Worm (Caenorhabditis elegans) whole organism, midembryonic: ENCODE results near the gene F35H8.2.

ENCODE experiments used
- T22C8.4 ChIP-seq: fragments of 200-800 bp; sonication (Bioruptor generic); IDR thresholded peaks from 2 replicates; pipeline ENCODE4 v1.3.6; 2022; ENCODE audit warnings: missing genetic modification characterization, missing compliant biosample characterization
- cog-1 ChIP-seq: sonication (generic microtip); optimal IDR thresholded peaks from 2 replicates; lab custom pipeline; 2016; ENCODE audit warnings: missing genetic modification characterization, missing compliant biosample characterization
- flt-1 ChIP-seq: fragments of 200-800 bp; sonication (Bioruptor generic); IDR thresholded peaks from 2 replicates; pipeline ENCODE4 v1.3.6; 2022; ENCODE audit warnings: missing genetic modification characterization, missing compliant biosample characterization
- klf-2 ChIP-seq: fragments of 200-800 bp; sonication (Bioruptor generic); conservative IDR thresholded peaks from 2 replicates; pipeline ENCODE4 v1.3.6; 2022; ENCODE audit warnings: missing genetic modification reagents, missing genetic modification characterization, missing compliant biosample characterization
- med-1 ChIP-seq: sonication (generic microtip); optimal IDR thresholded peaks from 2 replicates; lab custom pipeline; 2017; ENCODE audit warnings: missing genetic modification characterization, mild to moderate bottlenecking, missing compliant biosample characterization, antibody characterized with exemption, missing genetic modification reagents; ENCODE audit not compliant: insufficient read depth
- ref-1 ChIP-seq: fragments of 200-800 bp; sonication (Bioruptor generic); conservative IDR thresholded peaks from 2 replicates; pipeline ENCODE4 v1.3.6; 2022; ENCODE audit warnings: missing genetic modification reagents, missing genetic modification characterization, missing compliant biosample characterization
- tab-1 ChIP-seq: fragments of 200-800 bp; sonication (Bioruptor generic); IDR thresholded peaks from 2 replicates; pipeline ENCODE4 v1.3.6; 2022; ENCODE audit warnings: missing genetic modification characterization, missing compliant biosample characterization
- ztf-23 ChIP-seq: fragments of 200-800 bp; sonication (Bioruptor generic); IDR thresholded peaks from 2 replicates; pipeline ENCODE4 v1.3.6; 2022; ENCODE audit warnings: missing genetic modification reagents, missing genetic modification characterization, missing compliant biosample characterization
- ztf-29 ChIP-seq: fragments of 200-800 bp; sonication (Bioruptor generic); IDR thresholded peaks from 2 replicates; pipeline ENCODE4 v1.3.6; 2022; ENCODE audit warnings: missing genetic modification reagents, missing genetic modification characterization, missing compliant biosample characterization

F35H8.2 gene

DNA sequence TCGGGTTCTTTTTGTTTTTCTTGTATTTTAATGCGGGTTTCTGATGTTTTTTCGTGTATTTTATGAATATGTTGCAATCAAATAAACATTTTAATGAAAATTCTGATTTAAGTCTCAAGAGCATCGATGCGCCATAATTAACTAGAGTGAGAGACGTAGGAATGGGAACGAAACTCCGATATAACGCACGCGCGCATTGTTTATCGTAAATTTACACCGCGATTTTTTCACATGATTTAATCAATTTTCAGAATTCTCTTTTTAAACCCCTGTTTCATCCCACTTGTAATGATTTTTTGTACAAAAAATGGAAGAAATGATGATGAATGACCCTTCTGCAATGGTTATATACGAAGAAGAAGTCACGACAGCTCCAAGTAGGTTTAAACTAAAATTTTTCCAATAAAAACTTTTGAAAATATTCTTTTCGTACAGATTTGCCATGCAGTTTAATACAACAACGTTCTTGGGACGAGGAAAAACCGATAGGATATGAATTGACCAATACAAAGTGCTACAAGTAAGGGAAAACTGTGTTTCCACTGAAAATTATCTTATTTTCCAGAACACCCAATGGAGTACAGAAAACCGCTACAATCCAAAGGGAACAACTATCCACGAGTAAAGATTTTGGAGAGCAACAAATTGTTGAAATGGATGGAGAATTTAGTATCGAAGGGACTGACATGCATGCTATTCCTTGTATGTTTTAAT is 2.3 kb downstream of the F35H8.2 start, which contains the start of gene zfp-2:
Gene zfp-2, plus strand, starts transcription at position 214 of the 714 bp plus-strand sequence.
- no peak for TF ChIP-seq klf-2 (GFP tag; lab: Robert Waterston, UW)
- no peak for TF ChIP-seq tab-1 (GFP tag; lab: Robert Waterston, UW)
- no peak for TF ChIP-seq T22C8.4
- no peak for TF ChIP-seq med-1 (GFP tag; lab: Kevin White, UChicago)
- no peak for TF ChIP-seq flt-1 (GFP tag; lab: Robert Waterston, UW)
- no peak for TF ChIP-seq ref-1 (GFP tag; lab: Robert Waterston, UW)
- no peak for TF ChIP-seq ztf-23 (GFP tag; lab: Robert Waterston, UW)
- TF ChIP-seq cog-1 (tag; lab: Kevin White, UChicago) = no peak

DNA sequence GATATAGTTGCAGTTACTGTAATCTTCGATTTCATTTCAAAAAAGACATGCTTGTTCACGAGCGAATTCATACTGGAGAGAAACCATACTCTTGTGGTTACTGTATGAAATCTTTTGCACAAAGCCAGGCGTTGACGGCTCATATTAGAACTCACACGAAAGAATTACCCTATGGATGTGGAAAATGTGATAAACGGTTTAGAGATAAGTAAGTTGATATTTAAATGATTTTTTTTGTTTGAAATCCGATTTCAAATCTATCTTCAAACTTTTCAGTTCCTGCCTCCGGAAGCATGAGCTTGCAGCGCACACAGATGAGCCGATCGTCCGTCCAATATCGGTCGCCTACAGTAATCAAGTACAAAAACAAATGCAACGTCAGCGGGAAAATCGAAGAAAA is 3.6 kb downstream of the F35H8.2 start:
- no peak for TF ChIP-seq ztf-23 (GFP tag; lab: Robert Waterston, UW)
- TF ChIP-seq ztf-29 (GFP tag; lab: Robert Waterston, UW) = no peak
- no peak for TF ChIP-seq klf-2 (GFP tag; lab: Robert Waterston, UW)
- no peak for TF ChIP-seq T22C8.4
- TF ChIP-seq cog-1 (tag; lab: Kevin White, UChicago) = no peak
- no peak for TF ChIP-seq ref-1 (GFP tag; lab: Robert Waterston, UW)
- no peak for TF ChIP-seq med-1 (GFP tag; lab: Kevin White, UChicago)
- no peak for TF ChIP-seq flt-1 (GFP tag; lab: Robert Waterston, UW)
- no peak for TF ChIP-seq tab-1 (GFP tag; lab: Robert Waterston, UW)

DNA sequence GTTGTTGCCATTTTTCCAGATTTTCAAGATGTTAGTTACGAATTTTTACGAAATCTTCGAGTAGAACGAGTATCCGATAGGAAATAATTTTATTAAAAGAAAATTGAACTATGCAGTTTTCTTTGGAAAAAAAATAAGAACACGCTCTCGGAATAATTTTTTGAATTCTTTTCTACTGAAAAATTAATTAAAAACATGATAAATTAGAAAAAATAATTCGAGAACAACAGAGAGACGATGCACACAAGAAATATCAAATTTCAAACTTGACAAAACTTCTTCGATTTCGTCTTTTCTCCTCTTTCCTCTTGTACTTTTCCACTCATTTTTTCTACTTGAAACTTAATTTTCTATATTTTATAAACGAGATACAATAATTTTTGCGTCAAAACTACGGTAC is 4.6 kb downstream of the F35H8.2 start, which contains the start of gene F35H8.4:
Gene F35H8.4, minus strand, starts transcription at position 101 of the 400 bp plus-strand sequence.
- TF ChIP-seq ztf-23 (GFP tag; lab: Robert Waterston, UW) = no peak
- no peak for TF ChIP-seq ref-1 (GFP tag; lab: Robert Waterston, UW)
- no peak for TF ChIP-seq flt-1 (GFP tag; lab: Robert Waterston, UW)
- TF ChIP-seq med-1 (GFP tag; lab: Kevin White, UChicago) = no peak
- TF ChIP-seq ztf-29 (GFP tag; lab: Robert Waterston, UW) = no peak
- no peak for TF ChIP-seq tab-1 (GFP tag; lab: Robert Waterston, UW)
- TF ChIP-seq klf-2 (GFP tag; lab: Robert Waterston, UW) = no peak
- TF ChIP-seq T22C8.4 = no peak
- no peak for TF ChIP-seq cog-1 (tag; lab: Kevin White, UChicago)

DNA sequence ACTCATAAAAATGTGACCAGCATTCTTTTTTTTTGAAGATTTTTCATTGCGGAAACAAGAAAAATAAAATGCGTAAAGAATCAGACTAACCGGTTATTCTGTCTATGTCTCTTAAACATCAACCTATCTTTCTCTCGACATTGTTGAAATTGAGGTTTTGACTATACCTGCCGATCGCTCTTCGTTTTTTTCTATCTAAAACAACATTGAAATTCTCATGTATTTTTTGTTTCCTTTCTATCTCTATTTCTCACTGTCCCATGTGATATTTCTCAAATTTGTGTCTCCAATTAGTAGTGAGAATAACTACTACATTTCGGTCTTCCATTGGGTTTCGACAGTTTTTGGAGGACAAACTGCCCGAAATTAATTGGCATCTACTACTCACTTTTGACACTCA is 5.6 kb downstream of the F35H8.2 start:
- no peak for TF ChIP-seq klf-2 (GFP tag; lab: Robert Waterston, UW)
- TF ChIP-seq tab-1 (GFP tag; lab: Robert Waterston, UW) = no peak

DNA sequence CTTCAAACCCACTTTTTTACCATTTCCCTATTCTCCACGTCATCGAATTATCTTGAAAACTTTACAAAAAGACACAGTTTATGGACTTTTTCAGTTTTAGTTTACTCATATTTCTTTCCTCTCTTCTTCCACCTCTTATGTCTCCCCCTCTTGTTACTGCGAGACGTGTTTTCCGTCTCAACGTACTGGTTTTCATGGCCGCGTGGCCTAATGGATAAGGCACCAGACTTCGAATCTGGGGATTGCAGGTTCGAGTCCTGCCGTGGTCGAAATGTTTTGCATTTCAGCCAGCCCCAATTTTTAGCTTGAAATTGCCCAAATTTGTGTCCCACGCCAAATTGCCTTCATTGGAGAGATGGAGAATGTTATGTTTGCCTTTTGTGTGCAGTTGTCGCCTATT is 10.7 kb downstream of the F35H8.2 start:
- TF ChIP-seq klf-2 (GFP tag; lab: Robert Waterston, UW) (peak; percentile 83), ztf-23 (GFP tag; lab: Robert Waterston, UW) (peak; percentile 92), cog-1 (tag; lab: Kevin White, UChicago) (peak; percentile 61), tab-1 (GFP tag; lab: Robert Waterston, UW) (peak; percentile 97), med-1 (GFP tag; lab: Kevin White, UChicago) (peak; percentile 47), T22C8.4 (peak; percentile 89), ref-1 (GFP tag; lab: Robert Waterston, UW) (peak; percentile 93), flt-1 (GFP tag; lab: Robert Waterston, UW) (peak; percentile 97), ztf-29 (GFP tag; lab: Robert Waterston, UW) (peak; percentile 83)

DNA sequence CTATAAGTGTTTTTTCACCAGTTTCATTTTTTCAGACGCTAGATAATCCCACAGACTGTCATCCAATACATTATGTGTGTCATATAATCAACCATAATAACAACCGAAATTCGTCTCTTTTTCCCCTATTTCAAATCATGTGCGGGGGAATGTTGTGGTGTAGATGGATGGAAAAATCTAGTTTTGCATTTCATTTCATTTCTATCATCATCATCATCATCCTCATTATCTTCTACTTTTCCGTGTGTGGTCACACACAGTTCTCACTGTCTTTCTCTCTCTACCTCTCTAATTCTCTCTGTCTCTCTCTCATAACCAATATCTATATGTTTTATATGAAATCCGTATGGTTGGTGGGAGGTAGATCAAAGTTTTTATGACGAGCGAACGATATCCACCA is 18.1 kb downstream of the F35H8.2 start:
- TF ChIP-seq klf-2 (GFP tag; lab: Robert Waterston, UW) (no peak), ztf-29 (GFP tag; lab: Robert Waterston, UW) (no peak), flt-1 (GFP tag; lab: Robert Waterston, UW) (no peak), T22C8.4 (no peak)

DNA sequence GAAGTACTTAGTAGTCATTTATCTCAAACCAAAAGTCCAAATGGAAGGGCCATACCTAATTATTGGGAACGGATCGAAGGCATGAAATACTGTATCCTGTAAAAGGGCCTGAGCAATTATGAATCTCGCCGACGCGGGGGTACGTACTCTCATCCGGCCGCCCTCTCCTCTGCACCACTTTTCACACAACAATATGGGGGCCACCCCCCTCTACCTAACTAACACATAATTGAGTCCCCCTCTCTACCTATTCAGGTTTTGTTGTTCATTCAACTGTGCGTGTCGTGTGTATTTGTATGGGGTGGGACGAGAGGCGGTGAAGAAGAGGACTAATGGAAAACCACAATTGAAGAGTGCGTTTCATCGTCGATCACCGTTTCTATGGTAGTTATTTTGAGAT is 19.1 kb downstream of the F35H8.2 start:
- TF ChIP-seq cog-1 (tag; lab: Kevin White, UChicago) (no peak), ztf-23 (GFP tag; lab: Robert Waterston, UW) (no peak), med-1 (GFP tag; lab: Kevin White, UChicago) (no peak), ztf-29 (GFP tag; lab: Robert Waterston, UW) (no peak), tab-1 (GFP tag; lab: Robert Waterston, UW) (no peak), klf-2 (GFP tag; lab: Robert Waterston, UW) (no peak), T22C8.4 (no peak), ref-1 (GFP tag; lab: Robert Waterston, UW) (no peak), flt-1 (GFP tag; lab: Robert Waterston, UW) (no peak)

DNA sequence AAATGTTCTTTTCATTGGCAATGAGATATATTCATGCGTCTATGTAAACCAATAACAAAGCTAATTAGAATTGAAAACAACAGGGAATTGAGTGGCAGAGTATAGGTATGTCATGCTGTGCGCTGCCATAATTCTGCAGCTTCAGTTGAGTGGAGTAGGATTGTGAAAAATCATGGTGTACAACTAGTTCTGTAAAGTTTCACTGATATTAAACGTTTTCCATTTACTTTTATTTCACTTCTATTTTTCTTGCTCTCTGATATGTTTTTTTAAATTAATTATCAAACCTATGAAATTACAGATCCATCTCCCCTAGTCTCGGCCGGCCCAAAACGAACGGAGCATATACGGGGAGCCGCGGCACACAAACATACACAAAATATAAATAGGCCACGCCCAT is 20.4 kb downstream of the F35H8.2 start, which contains the start of gene exc-7:
Gene exc-7, plus strand, starts transcription at position 301 of the 400 bp plus-strand sequence.
- TF ChIP-seq tab-1 (GFP tag; lab: Robert Waterston, UW) (no peak), flt-1 (GFP tag; lab: Robert Waterston, UW) (no peak), med-1 (GFP tag; lab: Kevin White, UChicago) (no peak), ztf-23 (GFP tag; lab: Robert Waterston, UW) (no peak), T22C8.4 (no peak), ref-1 (GFP tag; lab: Robert Waterston, UW) (no peak), klf-2 (GFP tag; lab: Robert Waterston, UW) (no peak), cog-1 (tag; lab: Kevin White, UChicago) (no peak), ztf-29 (GFP tag; lab: Robert Waterston, UW) (no peak)

DNA sequence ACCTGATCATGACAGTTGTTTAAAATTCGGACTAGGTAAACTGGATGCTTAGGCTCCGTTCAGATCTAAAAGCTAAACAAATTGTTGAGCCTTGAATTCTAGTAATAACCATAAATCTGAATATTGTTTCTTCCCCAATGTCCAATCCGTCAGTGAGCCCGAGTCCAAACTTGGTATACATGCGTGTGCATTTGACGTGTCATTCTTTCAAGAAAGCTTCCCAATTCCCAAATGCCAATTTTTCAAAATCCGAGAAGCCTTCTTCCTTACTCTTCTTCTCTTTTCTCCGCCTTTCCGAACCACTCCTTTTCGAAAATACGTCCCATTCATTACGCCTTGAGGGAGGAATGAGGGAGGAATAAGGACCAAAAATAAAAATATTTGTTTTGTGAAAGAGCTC is 21.4 kb downstream of the F35H8.2 start:
- no peak for TF ChIP-seq klf-2 (GFP tag; lab: Robert Waterston, UW)
- no peak for TF ChIP-seq T22C8.4
- TF ChIP-seq cog-1 (tag; lab: Kevin White, UChicago) = no peak
- no peak for TF ChIP-seq ztf-29 (GFP tag; lab: Robert Waterston, UW)
- TF ChIP-seq med-1 (GFP tag; lab: Kevin White, UChicago) = no peak
